Worm (Caenorhabditis elegans): Measurements from ENCODE around the gene cid-1.

DNA sequence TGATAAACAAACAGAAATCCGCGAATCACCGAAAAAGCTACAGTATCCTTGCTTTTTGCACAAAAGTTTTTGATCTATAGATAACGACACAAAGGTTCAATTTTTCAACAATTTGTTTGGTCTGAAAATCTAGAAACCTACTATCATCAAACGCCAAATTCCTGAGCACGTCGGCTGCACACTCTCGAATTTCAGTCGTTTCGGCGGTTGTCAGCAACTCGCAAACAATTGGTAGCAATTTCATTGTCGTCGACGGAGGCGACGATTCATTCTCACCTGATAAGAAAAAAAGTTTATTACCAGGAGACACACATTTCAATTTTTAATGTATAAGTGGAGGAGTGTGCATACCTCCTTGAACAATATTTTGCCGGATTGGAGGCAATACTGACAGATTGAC is 27.8 kb upstream of the cid-1 start:
- TF ChIP-seq him-1 (tag; optimal IDR thresholded peaks at IDR 0.05): no peak
- TF ChIP-seq W03F9.2 (tag; optimal IDR thresholded peaks at IDR 0.05): no peak

Measured in whole organism, L4/young adult.